Worm (Caenorhabditis elegans): Measurements from ENCODE around the gene citk-2.
A peak's percentile ranks its signal among the peaks of the same experiment; 100 is the strongest.

Gene citk-2

ce11 chrII:5016977-5017585, 17.8 kb downstream of the citk-2 start (continued):
- TF ChIP-seq F22D6.2 (tag; optimal IDR thresholded peaks at IDR 0.05) (no peak), ztf-3 (GFP tag; optimal IDR thresholded peaks at IDR 0.05) (no peak), ceh-100 (GFP tag; IDR thresholded peaks at IDR 0.05) (no peak), bed-1 (GFP tag; IDR thresholded peaks at IDR 0.05) (no peak), attf-3 (GFP tag; conservative IDR thresholded peaks at IDR 0.05) (no peak), snpc-3.4 (tag; optimal IDR thresholded peaks at IDR 0.05) (no peak), attf-6 (GFP tag; IDR thresholded peaks at IDR 0.05) (no peak), F10E7.11 (tag; optimal IDR thresholded peaks at IDR 0.05) (no peak), sea-2 (GFP tag; IDR thresholded peaks at IDR 0.05) (no peak), rpc-1 (optimal IDR thresholded peaks at IDR 0.05) (no peak), rpc-1 (tag; optimal IDR thresholded peaks at IDR 0.05) (no peak), nfyb-1 (GFP tag; IDR thresholded peaks at IDR 0.05) (0 out of 2 replicates have a peak, but pooled peaks have one; percentile 16), madf-8 (GFP tag; conservative IDR thresholded peaks at IDR 0.05) (no peak), snpc-1.3 (tag; optimal IDR thresholded peaks at IDR 0.05; ENCODE audit: insufficient read depth) (no peak), ceh-27 (GFP tag; optimal IDR thresholded peaks at IDR 0.05) (peak; percentile 44), somi-1 (GFP tag; optimal IDR thresholded peaks at IDR 0.05) (no peak), mel-28 (tag; optimal IDR thresholded peaks at IDR 0.05; ENCODE audit: borderline replicate concordance) (no peak), chd-7 (tag; optimal IDR thresholded peaks at IDR 0.05) (peak; percentile 69), dpl-1 (GFP tag; optimal IDR thresholded peaks at IDR 0.05) (no peak), repo-1 (tag; optimal IDR thresholded peaks at IDR 0.05) (no peak), hrde-1 (tag; optimal IDR thresholded peaks at IDR 0.05; ENCODE audit: borderline replicate concordance) (no peak), tbx-9 (tag; optimal IDR thresholded peaks at IDR 0.05; ENCODE audit: borderline replicate concordance) (no peak), F37B4.10 (GFP tag; IDR thresholded peaks at IDR 0.05) (no peak), zfh-2 (GFP tag; conservative IDR thresholded peaks at IDR 0.05) (peak; percentile 84), lin-35 (GFP tag; optimal IDR thresholded peaks at IDR 0.05) (no peak), B0035.1 (tag; optimal IDR thresholded peaks at IDR 0.05) (no peak), F57C9.4 (tag; optimal IDR thresholded peaks at IDR 0.05) (no peak), aptf-2 (GFP tag; conservative IDR thresholded peaks at IDR 0.05) (no peak), egl-18 (GFP tag; IDR thresholded peaks at IDR 0.05) (no peak), mes-4 (tag; optimal IDR thresholded peaks at IDR 0.05) (no peak), B0019.2 (GFP tag; conservative IDR thresholded peaks at IDR 0.05) (no peak), hlh-12 (tag; optimal IDR thresholded peaks at IDR 0.05) (no peak), K11D2.4 (GFP tag; IDR thresholded peaks at IDR 0.05) (peak; percentile 74; the same call in 1 of the 2 replicates), F52B5.7 (tag; optimal IDR thresholded peaks at IDR 0.05) (no peak), T26A5.8 (tag; optimal IDR thresholded peaks at IDR 0.05) (no peak), mxl-1 (tag; optimal IDR thresholded peaks at IDR 0.05) (no peak), hmg-20 (GFP tag; IDR thresholded peaks at IDR 0.05) (no peak), C06A6.2 (GFP tag; conservative IDR thresholded peaks at IDR 0.05) (no peak), madf-3 (GFP tag; IDR thresholded peaks at IDR 0.05) (no peak), lin-40 (tag; optimal IDR thresholded peaks at IDR 0.05) (peak; percentile 80), Y53F4B.3 (GFP tag; IDR thresholded peaks at IDR 0.05) (no peak), dpff-1 (tag; optimal IDR thresholded peaks at IDR 0.05) (no peak), nfya-1 (tag; optimal IDR thresholded peaks at IDR 0.05; ENCODE audit: borderline replicate concordance, insufficient read depth) (no peak), ceh-40 (GFP tag; IDR thresholded peaks at IDR 0.05) (no peak), egrh-3 (GFP tag; IDR thresholded peaks at IDR 0.05) (no peak; the same call in 1 of the 2 replicates), him-1 (tag; optimal IDR thresholded peaks at IDR 0.05) (no peak), lsl-1 (GFP tag; optimal IDR thresholded peaks at IDR 0.05) (no peak), ceh-91 (GFP tag; IDR thresholded peaks at IDR 0.05) (no peak), rcor-1 (GFP tag; IDR thresholded peaks at IDR 0.05) (no peak)

All from whole organism, young adult.